Worm (Caenorhabditis elegans) whole organism, L2 larva: ENCODE data around the gene fkh-7.
A peak's percentile ranks its signal among the peaks of the same experiment; 100 is the strongest.

Experiments used
- blmp-1 ChIP-seq: sonication (generic microtip); optimal IDR thresholded peaks from 2 replicates; lab custom pipeline; 2017; ENCODE audit warnings: missing genetic modification characterization, mild to moderate bottlenecking, missing compliant biosample characterization, antibody characterized with exemption, moderate library complexity; ENCODE audit not compliant: insufficient read depth
- ceh-82 ChIP-seq: fragments of 150-350 bp; optimal IDR thresholded peaks from 2 replicates; lab custom pipeline; 2014; ENCODE audit warnings: missing biosample characterization, missing genetic modification characterization
- gmeb-1 ChIP-seq: fragments of 150-350 bp; optimal IDR thresholded peaks from 2 replicates; lab custom pipeline; 2014; ENCODE audit warnings: missing biosample characterization, missing genetic modification characterization
- lsy-2 ChIP-seq, 2 experiments: fragments of 150-350 bp in 1 of 2; sonication (generic microtip) in 1 of 2; optimal IDR thresholded peaks; 2 replicates each; lab custom pipeline; 2014 to 2017; ENCODE audit warnings: missing biosample characterization in 2 of 2, missing genetic modification characterization in 2 of 2
- nhr-23 ChIP-seq: fragments of 150-350 bp; optimal IDR thresholded peaks from 2 replicates; lab custom pipeline; 2014; ENCODE audit warnings: missing biosample characterization, missing genetic modification reagents, missing genetic modification characterization
- sma-9 ChIP-seq, 2 experiments: fragments of 150-350 bp in 1 of 2; sonication (generic microtip) in 1 of 2; optimal IDR thresholded peaks; 2 replicates each; lab custom pipeline; 2014 to 2016; ENCODE audit warnings: missing genetic modification characterization in 2 of 2, mild to moderate bottlenecking in 1 of 2, missing biosample characterization in 1 of 2, missing compliant biosample characterization in 1 of 2, missing genetic modification reagents in 1 of 2, moderate library complexity in 1 of 2
- unc-62 ChIP-seq: fragments of 150-350 bp; optimal IDR thresholded peaks from 2 replicates; lab custom pipeline; 2014; ENCODE audit warnings: missing biosample characterization, missing genetic modification reagents, missing genetic modification characterization
- zag-1 ChIP-seq: fragments of 150-350 bp; optimal IDR thresholded peaks from 2 replicates; lab custom pipeline; 2014; ENCODE audit warnings: missing biosample characterization, missing genetic modification characterization
- ztf-11 ChIP-seq: sonication (generic microtip); optimal IDR thresholded peaks from 2 replicates; lab custom pipeline; 2017; ENCODE audit warnings: missing biosample characterization, missing genetic modification characterization

- TF ChIP-seq gmeb-1 (tag; lab: Kevin White, UChicago) (no peak), nhr-23 (no peak), ztf-11 (tag; lab: Kevin White, UChicago) (no peak), ceh-82 (no peak), sma-9 (GFP tag; optimal IDR thresholded peaks at IDR 0.05; lab: Kevin White, UChicago) (peak; percentile 33), sma-9 (tag; optimal IDR thresholded peaks at IDR 0.05; lab: Kevin White, UChicago) (no peak), unc-62 (GFP tag; lab: Kevin White, UChicago) (no peak), lsy-2 (tag; optimal IDR thresholded peaks at IDR 0.05; lab: Kevin White, UChicago) (no peak), blmp-1 (tag; lab: Kevin White, UChicago) (no peak), zag-1 (tag; lab: Kevin White, UChicago) (no peak)
Measured at ce11 chrIV:5654203-5654602, 69.7 kb downstream of the fkh-7 start.
